Fruit fly (Drosophila melanogaster): ENCODE data around the gene kipf.

DNA sequence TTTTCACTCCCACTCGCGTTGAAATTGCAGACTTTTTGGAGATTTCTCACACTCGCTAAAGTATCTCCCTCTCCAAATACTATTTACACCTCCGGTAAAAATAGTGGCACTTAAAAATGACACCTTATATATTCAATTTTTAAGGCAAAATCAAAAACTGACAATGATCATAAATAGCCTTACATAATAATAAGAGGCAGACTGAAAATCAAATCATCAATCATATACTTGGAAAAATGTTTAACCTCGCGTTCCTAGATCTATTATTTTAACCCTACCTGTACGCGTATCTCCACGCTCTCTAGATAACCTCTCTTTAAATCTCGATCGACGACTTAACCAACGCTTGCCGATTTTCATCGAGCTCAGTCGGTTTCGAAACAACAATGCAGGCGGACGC lies 18.2 kb upstream of the kipf start:
- no peak for TF ChIP-seq psq (optimal IDR thresholded peaks at IDR 0.05)
- TF ChIP-seq usp (GFP tag; optimal IDR thresholded peaks at IDR 0.05): no peak
- TF ChIP-seq EcR (GFP tag; optimal IDR thresholded peaks at IDR 0.05): no peak
- no peak for TF ChIP-seq pan (optimal IDR thresholded peaks at IDR 0.05)
